Worm (Caenorhabditis elegans) whole organism, young adult: ENCODE results near the gene unc-33.

Source experiments
- F23B12.7 ChIP-seq: sonication (generic microtip); optimal IDR thresholded peaks from 2 replicates; lab custom pipeline; 2017; ENCODE audit warnings: missing genetic modification characterization, mild to moderate bottlenecking, missing compliant biosample characterization, antibody characterized with exemption, moderate library complexity; ENCODE audit not compliant: insufficient read depth
- bed-2 ChIP-seq: fragments of 200-800 bp; sonication (Bioruptor generic); IDR thresholded peaks from 2 replicates; pipeline ENCODE4 v1.3.6; 2022; ENCODE audit warnings: missing genetic modification reagents, missing genetic modification characterization, missing compliant biosample characterization
- ceh-27 ChIP-seq: fragments of 200-800 bp; sonication (Bioruptor generic); optimal IDR thresholded peaks from 2 replicates; lab custom pipeline; 2018; ENCODE audit warnings: mild to moderate bottlenecking, missing genetic modification characterization, moderate library complexity, missing compliant biosample characterization
- gei-17 ChIP-seq: fragments of 200-800 bp; sonication (Bioruptor generic); optimal IDR thresholded peaks from 2 replicates; lab custom pipeline; 2018; ENCODE audit warnings: mild to moderate bottlenecking, missing genetic modification characterization, missing compliant biosample characterization
- rcor-1 ChIP-seq: fragments of 200-800 bp; sonication (Bioruptor generic); IDR thresholded peaks from 2 replicates; pipeline ENCODE4 v1.3.6; 2022; ENCODE audit warnings: missing genetic modification reagents, missing genetic modification characterization, missing compliant biosample characterization
- unc-62 ChIP-seq: fragments of 150-350 bp; optimal IDR thresholded peaks from 2 replicates; lab custom pipeline; 2014; ENCODE audit warnings: missing biosample characterization, missing genetic modification reagents, missing genetic modification characterization
- ztf-26 ChIP-seq: sonication (generic microtip); optimal IDR thresholded peaks from 2 replicates; lab custom pipeline; 2017; ENCODE audit warnings: missing genetic modification characterization, missing compliant biosample characterization

ce11 chrIV:3478911-3479385, 37.7 kb upstream of the unc-33 start, which contains the start of the genes srz-70 and C09G12.5:
- TF ChIP-seq F23B12.7 (no peak), bed-2 (GFP tag; lab: Robert Waterston, UW) (no peak), unc-62 (GFP tag; lab: Kevin White, UChicago) (no peak), gei-17 (GFP tag; lab: Kevin White, UChicago) (no peak), rcor-1 (GFP tag; lab: Robert Waterston, UW) (no peak), ztf-26 (no peak), ceh-27 (GFP tag; lab: Kevin White, UChicago) (no peak)
